1 worm cellular context compared by ENCODE assay signal in genomic region chrII:4745281-4745680, ce11.
TF ChIP-seq lines count a peak whose summit lies in the region.

No protein-coding gene starts in this region.

TF ChIP-seq in whole organism, L1 larva, 84 proteins besides CTCF, POLR2A, EP300 and RAD21 (continued from another document):
- TF ChIP-seq unc-130 (tag; optimal IDR thresholded peaks at IDR 0.05; lab: Kevin White, UChicago), result peak; percentile 84
- no peak for TF ChIP-seq ztf-11 (tag; optimal IDR thresholded peaks at IDR 0.05; lab: Kevin White, UChicago)
- TF ChIP-seq blmp-1 (tag; optimal IDR thresholded peaks at IDR 0.05; lab: Kevin White, UChicago), result peak; percentile 95
- no peak for TF ChIP-seq aly-2 (tag; optimal IDR thresholded peaks at IDR 0.05; lab: Kevin White, UChicago)
- no peak for TF ChIP-seq hlh-4 (tag; optimal IDR thresholded peaks at IDR 0.05; lab: Kevin White, UChicago)
- TF ChIP-seq nhr-71 (tag; optimal IDR thresholded peaks at IDR 0.05; lab: Kevin White, UChicago), result peak; percentile 79
- no peak for TF ChIP-seq lin-15B (tag; optimal IDR thresholded peaks at IDR 0.05; lab: Kevin White, UChicago)
- no peak for TF ChIP-seq vab-15 (tag; optimal IDR thresholded peaks at IDR 0.05; lab: Kevin White, UChicago)
- no peak for TF ChIP-seq C16A3.4 (tag; optimal IDR thresholded peaks at IDR 0.05; lab: Kevin White, UChicago)
- TF ChIP-seq grh-1 (GFP tag; IDR thresholded peaks at IDR 0.05; lab: Robert Waterston, UW), result peak; percentile 73
- no peak for TF ChIP-seq unc-86 (tag; optimal IDR thresholded peaks at IDR 0.05; lab: Kevin White, UChicago)
- no peak for TF ChIP-seq isw-1 (GFP tag; IDR thresholded peaks at IDR 0.05; lab: Robert Waterston, UW)
- no peak for TF ChIP-seq pag-3 (tag; optimal IDR thresholded peaks at IDR 0.05; lab: Kevin White, UChicago; ENCODE audit: borderline replicate concordance, insufficient read depth)
- peak in 1 of 2 experiments; percentile 38 for TF ChIP-seq lsy-2 (tag; optimal IDR thresholded peaks at IDR 0.05; lab: Kevin White, UChicago)
- no peak for TF ChIP-seq mef-2 (tag; optimal IDR thresholded peaks at IDR 0.05; lab: Kevin White, UChicago)
- TF ChIP-seq tlp-1 (tag; optimal IDR thresholded peaks at IDR 0.05; lab: Kevin White, UChicago), result no peak
- no peak for TF ChIP-seq xbp-1 (tag; optimal IDR thresholded peaks at IDR 0.05; lab: Kevin White, UChicago)
- TF ChIP-seq ces-1 (GFP tag; optimal IDR thresholded peaks at IDR 0.05; lab: Kevin White, UChicago), result no peak
- no peak for TF ChIP-seq egl-27 (tag; optimal IDR thresholded peaks at IDR 0.05; lab: Kevin White, UChicago)
- no peak for TF ChIP-seq nhr-28 (tag; optimal IDR thresholded peaks at IDR 0.05; lab: Kevin White, UChicago)
- no peak for TF ChIP-seq swsn-7 (tag; optimal IDR thresholded peaks at IDR 0.05; lab: Kevin White, UChicago)
- peak; percentile 63 for TF ChIP-seq tbx-2 (tag; optimal IDR thresholded peaks at IDR 0.05; lab: Kevin White, UChicago)
- TF ChIP-seq elt-2 (tag; optimal IDR thresholded peaks at IDR 0.05; lab: Kevin White, UChicago), result no peak
- no peak for TF ChIP-seq lir-3 (tag; optimal IDR thresholded peaks at IDR 0.05; lab: Kevin White, UChicago; ENCODE audit: poor library complexity)
